Fruit fly (Drosophila melanogaster): ENCODE data around the gene CG34258.
A peak's percentile ranks its signal among the peaks of the same experiment; 100 is the strongest.

DNA sequence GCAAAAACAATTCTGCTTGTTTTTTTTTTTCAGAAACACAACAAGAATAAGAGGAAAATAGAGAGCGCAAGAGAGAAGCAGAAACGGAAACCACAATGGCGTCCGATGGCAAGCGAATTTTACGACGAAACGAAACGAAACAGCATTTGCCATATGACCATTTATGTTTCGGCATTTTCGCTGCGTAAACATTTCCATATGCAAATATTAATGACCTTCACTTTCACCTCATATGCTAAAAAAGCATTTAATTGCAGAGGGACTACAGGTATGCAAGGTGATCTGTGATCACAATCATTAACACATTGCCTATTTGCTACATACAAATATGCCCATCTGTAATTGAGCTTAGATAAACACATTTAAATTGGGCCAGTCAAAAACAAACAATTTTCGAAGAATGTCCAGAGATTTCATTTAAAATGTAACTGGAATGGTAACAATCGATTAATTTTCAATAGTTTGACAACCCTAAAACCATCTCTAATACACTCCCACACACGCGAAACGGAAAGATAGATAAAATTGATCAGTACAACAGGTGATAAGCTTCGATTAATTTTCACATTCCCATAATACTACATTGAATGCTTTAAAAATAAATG lies 45.5 kb downstream of the CG34258 start:
- TF ChIP-seq kay (GFP tag; ENCODE audit: borderline replicate concordance): peak; percentile 92
- no peak for TF ChIP-seq CG12768 (GFP tag; optimal IDR thresholded peaks at IDR 0.05)
- no peak for TF ChIP-seq CG7101 (tag; optimal IDR thresholded peaks at IDR 0.05)
- no peak for TF ChIP-seq Crg-1 (GFP tag; optimal IDR thresholded peaks at IDR 0.05)
- TF ChIP-seq Mnt (GFP tag; optimal IDR thresholded peaks at IDR 0.05): no peak
- TF ChIP-seq CG11617 (GFP tag; optimal IDR thresholded peaks at IDR 0.05): no peak
- no peak for TF ChIP-seq Clk (GFP tag; optimal IDR thresholded peaks at IDR 0.05)
- no peak for TF ChIP-seq Hr96 (GFP tag; optimal IDR thresholded peaks at IDR 0.05)
- TF ChIP-seq cnc (optimal IDR thresholded peaks at IDR 0.05): no peak
- no peak for TF ChIP-seq CG33017 (tag; optimal IDR thresholded peaks at IDR 0.05)
